Fruit fly (Drosophila melanogaster): ENCODE data around the gene CG17234.

DNA sequence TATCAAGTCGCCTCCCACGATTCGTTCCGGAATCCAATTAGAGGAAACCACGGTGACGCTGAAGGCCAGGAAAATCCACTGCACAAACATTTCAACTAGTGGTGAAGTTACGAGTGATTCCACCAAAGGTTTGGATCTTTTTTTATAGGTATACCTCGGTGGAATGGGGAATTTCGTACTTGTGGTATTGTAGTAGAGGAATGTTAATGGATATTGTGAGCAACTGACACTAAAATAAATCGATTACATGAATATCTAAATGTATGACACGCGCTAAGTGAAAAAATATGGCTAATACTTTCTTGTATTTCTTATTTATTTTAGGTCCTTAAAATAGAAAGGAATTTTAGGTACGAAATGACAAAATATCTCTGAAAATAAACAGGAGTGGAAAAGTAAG, 604 bp upstream of the CG17234 start, which contains the start of gene CG17239:
- TF ChIP-seq cic (GFP tag; optimal IDR thresholded peaks at IDR 0.05) (no peak), Clk (GFP tag; optimal IDR thresholded peaks at IDR 0.05) (no peak), toe (GFP tag; optimal IDR thresholded peaks at IDR 0.05) (no peak), CG7101 (tag; optimal IDR thresholded peaks at IDR 0.05) (no peak), ovo (GFP tag; optimal IDR thresholded peaks at IDR 0.05) (no peak), CG12768 (GFP tag; optimal IDR thresholded peaks at IDR 0.05) (no peak), tj (GFP tag; optimal IDR thresholded peaks at IDR 0.05) (no peak), CG11617 (GFP tag; optimal IDR thresholded peaks at IDR 0.05) (no peak), kay (GFP tag; ENCODE audit: borderline replicate concordance) (no peak), CG33017 (tag; optimal IDR thresholded peaks at IDR 0.05) (no peak), cnc (optimal IDR thresholded peaks at IDR 0.05) (no peak), CG14711 (tag; optimal IDR thresholded peaks at IDR 0.05) (no peak)
